Worm (Caenorhabditis elegans): ENCODE measurements around the gene F12D9.2.
A peak's percentile ranks its signal among the peaks of the same experiment; 100 is the strongest.

Gene F12D9.2

ce11 chrX:8623840-8624591, 22.9 kb downstream of the F12D9.2 start (continued):
- TF ChIP-seq Y53F4B.3 (GFP tag; IDR thresholded peaks at IDR 0.05) = peak; percentile 37; the same call in 1 of the 2 replicates
- peak; percentile 58; the same call in 1 of the 2 replicates for TF ChIP-seq rcor-1 (GFP tag; IDR thresholded peaks at IDR 0.05)
- TF ChIP-seq hmg-20 (GFP tag; IDR thresholded peaks at IDR 0.05) = peak; percentile 9; the same call in 1 of the 2 replicates
- no peak for TF ChIP-seq nhr-179 (tag; optimal IDR thresholded peaks at IDR 0.05)
- no peak for TF ChIP-seq tlf-1 (GFP tag; optimal IDR thresholded peaks at IDR 0.05)
- TF ChIP-seq F57C9.4 (tag; optimal IDR thresholded peaks at IDR 0.05) = no peak
- TF ChIP-seq bed-2 (GFP tag; IDR thresholded peaks at IDR 0.05) = no peak
- no peak for TF ChIP-seq akir-1 (GFP tag; optimal IDR thresholded peaks at IDR 0.05)
- TF ChIP-seq ceh-40 (GFP tag; IDR thresholded peaks at IDR 0.05) = peak; percentile 79
- TF ChIP-seq F39B2.1 (GFP tag; IDR thresholded peaks at IDR 0.05) = no peak
- no peak for TF ChIP-seq Y95B8A.8 (GFP tag; IDR thresholded peaks at IDR 0.05)
- TF ChIP-seq xnd-1 (tag; optimal IDR thresholded peaks at IDR 0.05) = no peak
- TF ChIP-seq B0336.3 (GFP tag; IDR thresholded peaks at IDR 0.05) = no peak; the same call in 1 of the 2 replicates
- TF ChIP-seq ceh-27 (GFP tag; optimal IDR thresholded peaks at IDR 0.05) = no peak
- TF ChIP-seq efl-1 (GFP tag; optimal IDR thresholded peaks at IDR 0.05) = no peak
- TF ChIP-seq him-1 (tag; optimal IDR thresholded peaks at IDR 0.05) = peak; percentile 13
- TF ChIP-seq unc-130 (GFP tag; optimal IDR thresholded peaks at IDR 0.05) = no peak
- no peak for TF ChIP-seq mes-4 (tag; optimal IDR thresholded peaks at IDR 0.05)
- no peak for TF ChIP-seq B0035.1 (tag; optimal IDR thresholded peaks at IDR 0.05)
- TF ChIP-seq hsf-1 (GFP tag; IDR thresholded peaks at IDR 0.05) = no peak
- no peak for TF ChIP-seq B0019.2 (GFP tag; conservative IDR thresholded peaks at IDR 0.05)
- no peak for TF ChIP-seq ztf-6 (GFP tag; IDR thresholded peaks at IDR 0.05)
- TF ChIP-seq ZK185.1 (tag; optimal IDR thresholded peaks at IDR 0.05; ENCODE audit: poor library complexity, severe bottlenecking) = peak; percentile 41
- no peak for TF ChIP-seq dpl-1 (GFP tag; optimal IDR thresholded peaks at IDR 0.05)
- no peak for TF ChIP-seq bed-1 (GFP tag; IDR thresholded peaks at IDR 0.05)
- peak; percentile 88 for TF ChIP-seq lin-26 (GFP tag; IDR thresholded peaks at IDR 0.05)
- TF ChIP-seq D2030.7 (GFP tag; IDR thresholded peaks at IDR 0.05) = peak; percentile 80
- TF ChIP-seq Y56A3A.18 (GFP tag; IDR thresholded peaks at IDR 0.05) = no peak
- no peak for TF ChIP-seq lsy-27 (tag; optimal IDR thresholded peaks at IDR 0.05; ENCODE audit: borderline replicate concordance, insufficient read depth)
- TF ChIP-seq fkh-3 (tag; optimal IDR thresholded peaks at IDR 0.05) = no peak
- TF ChIP-seq ztf-22 (GFP tag; optimal IDR thresholded peaks at IDR 0.05) = no peak
- peak; percentile 38 for TF ChIP-seq ztf-26 (tag; optimal IDR thresholded peaks at IDR 0.05)
- no peak for TF ChIP-seq lsl-1 (GFP tag; optimal IDR thresholded peaks at IDR 0.05)
- TF ChIP-seq chd-7 (tag; optimal IDR thresholded peaks at IDR 0.05) = peak; percentile 37
- TF ChIP-seq lin-40 (tag; optimal IDR thresholded peaks at IDR 0.05) = peak; percentile 65
- no peak for TF ChIP-seq sdz-38 (tag; optimal IDR thresholded peaks at IDR 0.05)
- TF ChIP-seq ceh-79 (tag; optimal IDR thresholded peaks at IDR 0.05) = no peak
- no peak for TF ChIP-seq F33H1.4 (GFP tag; IDR thresholded peaks at IDR 0.05)
- TF ChIP-seq F52B5.7 (tag; optimal IDR thresholded peaks at IDR 0.05) = no peak
- no peak for TF ChIP-seq F23B12.7 (tag; optimal IDR thresholded peaks at IDR 0.05; ENCODE audit: insufficient read depth)
- TF ChIP-seq F10E7.11 (tag; optimal IDR thresholded peaks at IDR 0.05) = no peak
- TF ChIP-seq rpc-1 (optimal IDR thresholded peaks at IDR 0.05) = peak; percentile 74
- TF ChIP-seq rpc-1 (tag; optimal IDR thresholded peaks at IDR 0.05) = peak; percentile 91
- TF ChIP-seq snpc-1.3 (tag; optimal IDR thresholded peaks at IDR 0.05; ENCODE audit: insufficient read depth) = no peak
- peak; percentile 35 for TF ChIP-seq ztf-18 (tag; optimal IDR thresholded peaks at IDR 0.05)
- TF ChIP-seq ama-1 (optimal IDR thresholded peaks at IDR 0.05) = no peak
- peak in 1 of 2 experiments; percentile 74 for TF ChIP-seq ama-1 (GFP tag; optimal IDR thresholded peaks at IDR 0.05)
- peak; percentile 51; the same call in 1 of the 2 replicates for TF ChIP-seq K11D2.4 (GFP tag; IDR thresholded peaks at IDR 0.05)
